Fruit fly (Drosophila melanogaster) whole organism: Measurements from ENCODE around the gene CG9240.

Experiments used
- CG8478 ChIP-seq: fragments of >200 bp; optimal IDR thresholded peaks from 2 replicates; lab custom pipeline; 2018; ENCODE audit warnings: inconsistent platforms
- Dll ChIP-seq: fragments of >200 bp; optimal IDR thresholded peaks from 2 replicates; lab custom pipeline; 2017
- EcR ChIP-seq, 2 experiments: fragments of >200 bp; optimal IDR thresholded peaks; 2 replicates each; lab custom pipeline; 2017; ENCODE audit warnings: missing biosample characterization in 2 of 2, missing genetic modification characterization in 2 of 2, missing genetic modification reagents in 2 of 2
- pan ChIP-seq: fragments of >200 bp; optimal IDR thresholded peaks from 2 replicates; lab custom pipeline; 2017
- psq ChIP-seq: fragments of >200 bp; optimal IDR thresholded peaks from 2 replicates; lab custom pipeline; 2017
- usp ChIP-seq: fragments of >200 bp; optimal IDR thresholded peaks from 2 replicates; lab custom pipeline; 2017; ENCODE audit warnings: missing biosample characterization, missing genetic modification characterization, mixed read lengths

dm6 chrX:15710751-15711179 lies 9.7 kb upstream of the CG9240 start:
- no peak for TF ChIP-seq CG8478
- no peak for TF ChIP-seq psq (lab: Kevin White, UChicago)
- no peak for TF ChIP-seq pan
- no peak for TF ChIP-seq EcR (GFP tag; optimal IDR thresholded peaks at IDR 0.05; lab: Kevin White, UChicago)
- TF ChIP-seq usp (GFP tag; lab: Kevin White, UChicago) = no peak
- TF ChIP-seq Dll (lab: Kevin White, UChicago) = no peak
